Fruit fly (Drosophila melanogaster): ENCODE results near the gene CG15599.

CG15599 gene

dm6 chrX:15653364-15653809 lies 35.3 kb downstream of the CG15599 start (continued):
- TF ChIP-seq Eip74EF (GFP tag; optimal IDR thresholded peaks at IDR 0.05) (no peak), CG10267 (tag; optimal IDR thresholded peaks at IDR 0.05) (peak; percentile 38), Trl (optimal IDR thresholded peaks at IDR 0.05) (no peak), Trl (GFP tag; optimal IDR thresholded peaks at IDR 0.05) (peak; percentile 29), tin (GFP tag; optimal IDR thresholded peaks at IDR 0.05) (peak; percentile 42), danr (GFP tag; IDR thresholded peaks at IDR 0.05) (no peak), E2f2 (GFP tag; IDR thresholded peaks at IDR 0.05) (peak; percentile 37; the same call in 1 of the 2 replicates), corto (GFP tag; optimal IDR thresholded peaks at IDR 0.05) (no peak), Hmx (GFP tag; optimal IDR thresholded peaks at IDR 0.05) (no peak), CG7357 (GFP tag; IDR thresholded peaks at IDR 0.05) (no peak), CG10209 (GFP tag; optimal IDR thresholded peaks at IDR 0.05) (no peak), CG4820 (GFP tag; optimal IDR thresholded peaks at IDR 0.05) (peak; percentile 31), Atf3 (GFP tag; optimal IDR thresholded peaks at IDR 0.05) (no peak), CG15514 (GFP tag; optimal IDR thresholded peaks at IDR 0.05) (no peak), CG6272 (GFP tag; IDR thresholded peaks at IDR 0.05) (no peak), gfzf (GFP tag; optimal IDR thresholded peaks at IDR 0.05) (no peak), ase (GFP tag; IDR thresholded peaks at IDR 0.05) (peak; percentile 46; the same call in 1 of the 3 replicates), gcm (GFP tag; optimal IDR thresholded peaks at IDR 0.05) (no peak), usp (GFP tag; optimal IDR thresholded peaks at IDR 0.05) (no peak), abd-A (tag; optimal IDR thresholded peaks at IDR 0.05) (no peak), CG4730 (GFP tag; IDR thresholded peaks at IDR 0.05) (peak; percentile 26; the same call in 1 of the 2 replicates), bcd (GFP tag; optimal IDR thresholded peaks at IDR 0.05) (peak; percentile 25), CG15696 (tag; optimal IDR thresholded peaks at IDR 0.05) (peak; percentile 56), Aef1 (GFP tag; IDR thresholded peaks at IDR 0.05) (peak; percentile 55; the same call in 2 of the 3 replicates), vvl (GFP tag; IDR thresholded peaks at IDR 0.05) (peak; percentile 60; the same call in 1 of the 2 replicates), stwl (tag; optimal IDR thresholded peaks at IDR 0.05) (peak; percentile 54), dimm (GFP tag; IDR thresholded peaks at IDR 0.05) (no peak; the same call in 1 of the 2 replicates), wek (GFP tag; optimal IDR thresholded peaks at IDR 0.05) (no peak), Dbx (GFP tag; IDR thresholded peaks at IDR 0.05) (0 out of 3 replicates have a peak, but pooled peaks have one; percentile 48), CG13624 (GFP tag; optimal IDR thresholded peaks at IDR 0.05) (peak; percentile 4), pho (GFP tag; optimal IDR thresholded peaks at IDR 0.05) (no peak), row (GFP tag; IDR thresholded peaks at IDR 0.05) (0 out of 3 replicates have a peak, but pooled peaks have one; percentile 12), Bgb (GFP tag; IDR thresholded peaks at IDR 0.05; ENCODE audit: partially characterized antibody) (peak; percentile 74), trh (GFP tag; optimal IDR thresholded peaks at IDR 0.05) (no peak), CG13123 (GFP tag; optimal IDR thresholded peaks at IDR 0.05) (no peak), CG13287 (GFP tag; IDR thresholded peaks at IDR 0.05; ENCODE audit: partially characterized antibody) (peak; percentile 57), nmo (GFP tag; optimal IDR thresholded peaks at IDR 0.05) (peak; percentile 38), ssp (GFP tag; IDR thresholded peaks at IDR 0.05) (0 out of 2 replicates have a peak, but pooled peaks have one; percentile 19), CG8924 (tag; optimal IDR thresholded peaks at IDR 0.05) (no peak), nerfin-2 (GFP tag; IDR thresholded peaks at IDR 0.05; ENCODE audit: partially characterized antibody) (peak; percentile 80), CG9727 (GFP tag; optimal IDR thresholded peaks at IDR 0.05) (no peak), CG15073 (GFP tag; optimal IDR thresholded peaks at IDR 0.05) (no peak), kni (GFP tag; optimal IDR thresholded peaks at IDR 0.05) (no peak), CG14965 (GFP tag; optimal IDR thresholded peaks at IDR 0.05; ENCODE audit: borderline replicate concordance) (no peak), sd (tag; optimal IDR thresholded peaks at IDR 0.05) (no peak), Sox102F (GFP tag; optimal IDR thresholded peaks at IDR 0.05) (peak; percentile 55), CG10959 (GFP tag; IDR thresholded peaks at IDR 0.05) (no peak), ind (GFP tag; optimal IDR thresholded peaks at IDR 0.05) (peak; percentile 26), prd (optimal IDR thresholded peaks at IDR 0.05) (no peak), prd (GFP tag; IDR thresholded peaks at IDR 0.05) (peak; percentile 48; the same call in 2 of the 3 replicates), CG7786 (GFP tag; optimal IDR thresholded peaks at IDR 0.05) (no peak)

Data from whole organism, embryonic.